Fruit fly (Drosophila melanogaster): Measurements from ENCODE around the gene CG33494.

Gene CG33494

dm6 chr3R:25472635-25473552 lies 22.1 kb downstream of the CG33494 start, which contains the start of the genes Fur1 and Vps33B (continued):
- peak; percentile 93 for TF ChIP-seq YL-1 (GFP tag; optimal IDR thresholded peaks at IDR 0.05)
- TF ChIP-seq run (tag; optimal IDR thresholded peaks at IDR 0.05), result peak; percentile 86
- TF ChIP-seq CG10209 (GFP tag; optimal IDR thresholded peaks at IDR 0.05), result peak; percentile 97
- peak; percentile 91 for TF ChIP-seq ara (GFP tag; IDR thresholded peaks at IDR 0.05)
- TF ChIP-seq CG12071 (GFP tag; optimal IDR thresholded peaks at IDR 0.05), result peak; percentile 92
- peak; percentile 93 for TF ChIP-seq CG3847 (GFP tag; IDR thresholded peaks at IDR 0.05)
- peak; percentile 98 for TF ChIP-seq CG2712 (tag; optimal IDR thresholded peaks at IDR 0.05)
- peak; percentile 98 for TF ChIP-seq CG13424 (tag; optimal IDR thresholded peaks at IDR 0.05)
- peak; percentile 95 for TF ChIP-seq CG34422 (GFP tag; IDR thresholded peaks at IDR 0.05)
- TF ChIP-seq CG8089 (GFP tag; optimal IDR thresholded peaks at IDR 0.05), result peak; percentile 98
- peak; percentile 97; the same call in 1 of the 2 replicates for TF ChIP-seq vvl (GFP tag; IDR thresholded peaks at IDR 0.05)
- peak; percentile 96 for TF ChIP-seq CG12769 (tag; optimal IDR thresholded peaks at IDR 0.05)
- peak; percentile 94 for TF ChIP-seq CG9437 (GFP tag; optimal IDR thresholded peaks at IDR 0.05)
- peak; percentile 99 for TF ChIP-seq CG2120 (GFP tag; optimal IDR thresholded peaks at IDR 0.05)
- TF ChIP-seq CG11504 (tag; optimal IDR thresholded peaks at IDR 0.05), result peak; percentile 95
- peak; percentile 97 for TF ChIP-seq CG9876 (GFP tag; optimal IDR thresholded peaks at IDR 0.05)
- peak; percentile 93 for TF ChIP-seq fd3F (GFP tag; optimal IDR thresholded peaks at IDR 0.05)
- TF ChIP-seq Fer3 (tag; optimal IDR thresholded peaks at IDR 0.05), result peak; percentile 94
- TF ChIP-seq CG14667 (GFP tag; IDR thresholded peaks at IDR 0.05), result no peak; the same call in 1 of the 2 replicates
- TF ChIP-seq mam (GFP tag; optimal IDR thresholded peaks at IDR 0.05), result peak; percentile 99
- TF ChIP-seq nerfin-2 (GFP tag; IDR thresholded peaks at IDR 0.05; ENCODE audit: partially characterized antibody), result peak; percentile 71
- no peak for TF ChIP-seq Kr (GFP tag; optimal IDR thresholded peaks at IDR 0.05)
- TF ChIP-seq abd-A (tag; optimal IDR thresholded peaks at IDR 0.05), result peak; percentile 91
- TF ChIP-seq Awh (GFP tag; IDR thresholded peaks at IDR 0.05), result peak; percentile 93
- TF ChIP-seq Nf-YA (GFP tag; IDR thresholded peaks at IDR 0.05), result peak; percentile 86
- TF ChIP-seq CG34224 (GFP tag; IDR thresholded peaks at IDR 0.05; ENCODE audit: partially characterized antibody), result peak; percentile 73
- TF ChIP-seq Ptx1 (GFP tag; IDR thresholded peaks at IDR 0.05), result peak; percentile 96
- peak; percentile 91 for TF ChIP-seq CG13894 (tag; optimal IDR thresholded peaks at IDR 0.05)
- peak; percentile 97 for TF ChIP-seq Hmr (GFP tag; optimal IDR thresholded peaks at IDR 0.05)
- TF ChIP-seq Doc3 (GFP tag; IDR thresholded peaks at IDR 0.05; ENCODE audit: partially characterized antibody), result peak; percentile 68
- TF ChIP-seq CoRest (tag; optimal IDR thresholded peaks at IDR 0.05), result peak; percentile 98
- TF ChIP-seq crol (GFP tag; IDR thresholded peaks at IDR 0.05), result peak; percentile 55; the same call in 1 of the 2 replicates
- peak; percentile 100 for TF ChIP-seq Med (GFP tag)
- peak; percentile 75 for TF ChIP-seq ash1 (GFP tag; optimal IDR thresholded peaks at IDR 0.05)
- TF ChIP-seq nerfin-1 (tag; optimal IDR thresholded peaks at IDR 0.05), result peak; percentile 93
- TF ChIP-seq hkb (optimal IDR thresholded peaks at IDR 0.05), result peak; percentile 79
- TF ChIP-seq hkb (GFP tag; IDR thresholded peaks at IDR 0.05), result peak; percentile 95
- TF ChIP-seq sima (GFP tag; optimal IDR thresholded peaks at IDR 0.05), result peak; percentile 85
- peak; percentile 83 for TF ChIP-seq CG8281 (tag; optimal IDR thresholded peaks at IDR 0.05)
- peak; percentile 89 for TF ChIP-seq schlank (tag; optimal IDR thresholded peaks at IDR 0.05)
- peak; percentile 60 for TF ChIP-seq stwl (tag; optimal IDR thresholded peaks at IDR 0.05)
- peak; percentile 96 for TF ChIP-seq emc (GFP tag; optimal IDR thresholded peaks at IDR 0.05)
- TF ChIP-seq Xrp1 (GFP tag; IDR thresholded peaks at IDR 0.05), result peak; percentile 96
- peak; percentile 84 for TF ChIP-seq Deaf1 (tag; optimal IDR thresholded peaks at IDR 0.05)
- peak; percentile 69 for TF ChIP-seq toy (GFP tag; IDR thresholded peaks at IDR 0.05)
- no peak for TF ChIP-seq pan (optimal IDR thresholded peaks at IDR 0.05)
- peak in 1 of 2 experiments; percentile 95 for TF ChIP-seq pan (GFP tag; optimal IDR thresholded peaks at IDR 0.05 in 1 of 2, IDR thresholded peaks at IDR 0.05 in 1 of 2)
- peak; percentile 98 for TF ChIP-seq CG31441 (GFP tag; IDR thresholded peaks at IDR 0.05)
- TF ChIP-seq CG8478 (optimal IDR thresholded peaks at IDR 0.05), result no peak
